Worm (Caenorhabditis elegans) whole organism, young adult: ENCODE measurements around the gene srb-12.

ENCODE experiments used
- B0019.2 ChIP-seq: fragments of 200-800 bp; sonication (Bioruptor generic); conservative IDR thresholded peaks from 2 replicates; pipeline ENCODE4 v1.3.6; 2022; ENCODE audit warnings: missing genetic modification reagents, missing genetic modification characterization, missing compliant biosample characterization
- B0035.1 ChIP-seq: sonication (generic microtip); optimal IDR thresholded peaks from 2 replicates; lab custom pipeline; 2016; ENCODE audit warnings: missing genetic modification characterization, mild to moderate bottlenecking, missing compliant biosample characterization, missing genotype, missing genetic modification reagents
- B0336.3 ChIP-seq: fragments of 200-800 bp; sonication (Bioruptor generic); IDR thresholded peaks from 2 replicates; pipeline ENCODE4 v1.3.6; 2022; ENCODE audit warnings: missing genetic modification characterization, missing compliant biosample characterization
- C17E4.6 ChIP-seq: fragments of 200-800 bp; sonication (Bioruptor generic); IDR thresholded peaks from 2 replicates; pipeline ENCODE4 v1.3.6; 2022; ENCODE audit warnings: missing genetic modification reagents, missing genetic modification characterization, missing compliant biosample characterization
- D2030.7 ChIP-seq: fragments of 200-800 bp; sonication (Bioruptor generic); IDR thresholded peaks from 2 replicates; pipeline ENCODE4 v1.3.6; 2022; ENCODE audit warnings: missing genetic modification reagents, missing genetic modification characterization, missing compliant biosample characterization
- F10E7.11 ChIP-seq: sonication (generic microtip); optimal IDR thresholded peaks from 2 replicates; lab custom pipeline; 2017; ENCODE audit warnings: mild to moderate bottlenecking, missing genetic modification characterization, moderate library complexity, missing compliant biosample characterization
- F39B2.1 ChIP-seq: fragments of 200-800 bp; sonication (Bioruptor generic); IDR thresholded peaks from 2 replicates; pipeline ENCODE4 v1.3.6; 2022; ENCODE audit warnings: missing genetic modification reagents, missing genetic modification characterization, missing compliant biosample characterization
- F49E8.2 ChIP-seq: sonication (generic microtip); optimal IDR thresholded peaks from 3 replicates; lab custom pipeline; 2017; ENCODE audit warnings: missing genetic modification characterization, mild to moderate bottlenecking, missing compliant biosample characterization, antibody characterized with exemption, moderate library complexity; ENCODE audit not compliant: insufficient read depth
- T07F8.4 ChIP-seq: sonication (generic microtip); optimal IDR thresholded peaks from 2 replicates; lab custom pipeline; 2016; ENCODE audit warnings: mild to moderate bottlenecking, missing genetic modification characterization, moderate library complexity, missing compliant biosample characterization
- Y67H2A.10 ChIP-seq: fragments of 200-800 bp; sonication (Bioruptor generic); conservative IDR thresholded peaks from 2 replicates; pipeline ENCODE4 v1.3.6; 2022; ENCODE audit warnings: missing genetic modification reagents, missing genetic modification characterization, missing compliant biosample characterization
- Y95B8A.8 ChIP-seq: fragments of 200-800 bp; sonication (Bioruptor generic); IDR thresholded peaks from 2 replicates; pipeline ENCODE4 v1.3.6; 2022; ENCODE audit warnings: missing genetic modification reagents, missing genetic modification characterization, missing compliant biosample characterization
- ZK185.1 ChIP-seq: sonication (generic microtip); optimal IDR thresholded peaks from 2 replicates; lab custom pipeline; 2016; ENCODE audit warnings: mild to moderate bottlenecking, missing genetic modification characterization, missing compliant biosample characterization; ENCODE audit not compliant: poor library complexity, severe bottlenecking
- akir-1 ChIP-seq: fragments of 200-800 bp; sonication (Bioruptor generic); optimal IDR thresholded peaks from 2 replicates; lab custom pipeline; 2018; ENCODE audit warnings: mild to moderate bottlenecking, missing genetic modification characterization, moderate library complexity, missing compliant biosample characterization
- attf-3 ChIP-seq: fragments of 200-800 bp; sonication (Bioruptor generic); conservative IDR thresholded peaks from 2 replicates; pipeline ENCODE4 v1.3.6; 2022; ENCODE audit warnings: missing genetic modification reagents, missing genetic modification characterization, missing compliant biosample characterization
- attf-5 ChIP-seq: fragments of 200-800 bp; sonication (Bioruptor generic); optimal IDR thresholded peaks from 2 replicates; lab custom pipeline; 2018; ENCODE audit warnings: mild to moderate bottlenecking, missing genetic modification characterization, missing compliant biosample characterization
- cebp-1 ChIP-seq, 2 experiments: fragments of 200-800 bp in 1 of 2; sonication (Bioruptor generic) in 1 of 2; sonication (generic microtip) in 1 of 2; IDR thresholded peaks in 1 of 2; optimal IDR thresholded peaks in 1 of 2; 2 replicates each; pipeline versions ENCODE4 v1.3.6 to Lab custom; 2017 to 2022; ENCODE audit warnings: missing compliant biosample characterization in 2 of 2, missing genetic modification characterization in 2 of 2, mild to moderate bottlenecking in 1 of 2, missing genetic modification reagents in 1 of 2, moderate library complexity in 1 of 2
- cebp-2 ChIP-seq: fragments of 200-800 bp; sonication (Bioruptor generic); IDR thresholded peaks from 2 replicates; pipeline ENCODE4 v1.3.6; 2022; ENCODE audit warnings: missing genetic modification characterization, missing compliant biosample characterization
- dox-1 ChIP-seq: fragments of 200-800 bp; sonication (Bioruptor generic); IDR thresholded peaks from 2 replicates; pipeline ENCODE4 v1.3.6; 2022; ENCODE audit warnings: missing genetic modification reagents, missing genetic modification characterization, missing compliant biosample characterization
- egrh-3 ChIP-seq: fragments of 200-800 bp; sonication (Bioruptor generic); IDR thresholded peaks from 2 replicates; pipeline ENCODE4 v1.3.6; 2022; ENCODE audit warnings: missing genetic modification reagents, missing genetic modification characterization, missing compliant biosample characterization
- ekl-4 ChIP-seq: fragments of 200-800 bp; sonication (Bioruptor generic); IDR thresholded peaks from 2 replicates; pipeline ENCODE4 v1.3.6; 2022; ENCODE audit warnings: missing genetic modification reagents, missing genetic modification characterization, missing compliant biosample characterization
- fkh-3 ChIP-seq: sonication (generic microtip); optimal IDR thresholded peaks from 2 replicates; lab custom pipeline; 2016; ENCODE audit warnings: mild to moderate bottlenecking, missing genetic modification characterization, missing compliant biosample characterization
- gei-17 ChIP-seq: fragments of 200-800 bp; sonication (Bioruptor generic); optimal IDR thresholded peaks from 2 replicates; lab custom pipeline; 2018; ENCODE audit warnings: mild to moderate bottlenecking, missing genetic modification characterization, missing compliant biosample characterization
- hlh-12 ChIP-seq: sonication (generic microtip); optimal IDR thresholded peaks from 2 replicates; lab custom pipeline; 2016; ENCODE audit warnings: missing genetic modification characterization, missing compliant biosample characterization
- hmg-20 ChIP-seq: fragments of 200-800 bp; sonication (Bioruptor generic); IDR thresholded peaks from 2 replicates; pipeline ENCODE4 v1.3.6; 2022; ENCODE audit warnings: missing genetic modification reagents, missing genetic modification characterization, missing compliant biosample characterization
- hrde-1 ChIP-seq: sonication (generic microtip); optimal IDR thresholded peaks from 2 replicates; lab custom pipeline; 2016; ENCODE audit warnings: missing genetic modification characterization, mild to moderate bottlenecking, missing compliant biosample characterization, moderate library complexity, missing genotype, missing genetic modification reagents, borderline replicate concordance
- let-526 ChIP-seq: fragments of 200-800 bp; sonication (Bioruptor generic); IDR thresholded peaks from 2 replicates; pipeline ENCODE4 v1.3.6; 2022; ENCODE audit warnings: missing genetic modification reagents, missing genetic modification characterization, missing compliant biosample characterization
- lin-26 ChIP-seq: fragments of 200-800 bp; sonication (Bioruptor generic); IDR thresholded peaks from 2 replicates; pipeline ENCODE4 v1.3.6; 2022; ENCODE audit warnings: missing genetic modification reagents, missing genetic modification characterization, missing compliant biosample characterization
- lin-54 ChIP-seq: fragments of 200-800 bp; sonication (Bioruptor generic); optimal IDR thresholded peaks from 2 replicates; lab custom pipeline; 2018; ENCODE audit warnings: mild to moderate bottlenecking, missing genetic modification characterization, missing compliant biosample characterization
- lsl-1 ChIP-seq: fragments of 200-800 bp; sonication (Bioruptor generic); optimal IDR thresholded peaks from 2 replicates; lab custom pipeline; 2018; ENCODE audit warnings: mild to moderate bottlenecking, missing genetic modification characterization, moderate library complexity, missing compliant biosample characterization
- lsy-27 ChIP-seq: sonication (generic microtip); optimal IDR thresholded peaks from 2 replicates; lab custom pipeline; 2017; ENCODE audit warnings: missing genetic modification characterization, mild to moderate bottlenecking, missing compliant biosample characterization, antibody characterized with exemption, missing genotype, borderline replicate concordance; ENCODE audit not compliant: insufficient read depth
- madf-10 ChIP-seq: sonication (generic microtip); optimal IDR thresholded peaks from 2 replicates; lab custom pipeline; 2016; ENCODE audit warnings: mild to moderate bottlenecking, missing genetic modification characterization, missing compliant biosample characterization
- mxl-1 ChIP-seq: sonication (generic microtip); optimal IDR thresholded peaks from 2 replicates; lab custom pipeline; 2016; ENCODE audit warnings: missing genetic modification characterization, missing compliant biosample characterization
- nhr-179 ChIP-seq: sonication (generic microtip); optimal IDR thresholded peaks from 2 replicates; lab custom pipeline; 2016; ENCODE audit warnings: mild to moderate bottlenecking, missing genetic modification characterization, missing compliant biosample characterization
- nhr-90 ChIP-seq: sonication (generic microtip); optimal IDR thresholded peaks from 2 replicates; lab custom pipeline; 2016; ENCODE audit warnings: missing genotype, mild to moderate bottlenecking, missing genetic modification characterization, missing compliant biosample characterization
- rcor-1 ChIP-seq: fragments of 200-800 bp; sonication (Bioruptor generic); IDR thresholded peaks from 2 replicates; pipeline ENCODE4 v1.3.6; 2022; ENCODE audit warnings: missing genetic modification reagents, missing genetic modification characterization, missing compliant biosample characterization
- rec-8 ChIP-seq, 2 experiments: sonication (generic microtip); optimal IDR thresholded peaks; 2 replicates each; lab custom pipeline; 2016; ENCODE audit warnings: mild to moderate bottlenecking in 2 of 2, missing genetic modification characterization in 2 of 2, missing genetic modification reagents in 2 of 2, missing genotype in 2 of 2, missing biosample characterization in 1 of 2, missing compliant biosample characterization in 1 of 2, moderate library complexity in 1 of 2
- repo-1 ChIP-seq: sonication (generic microtip); optimal IDR thresholded peaks from 2 replicates; lab custom pipeline; 2017; ENCODE audit warnings: mild to moderate bottlenecking, missing genetic modification characterization, missing compliant biosample characterization
- snpc-1.1 ChIP-seq: sonication (generic microtip); optimal IDR thresholded peaks from 2 replicates; lab custom pipeline; 2017; ENCODE audit warnings: missing genetic modification characterization, mild to moderate bottlenecking, missing compliant biosample characterization, antibody characterized with exemption, moderate library complexity, missing genotype, missing genetic modification reagents; ENCODE audit not compliant: insufficient read depth
- somi-1 ChIP-seq: fragments of 200-800 bp; sonication (Bioruptor generic); optimal IDR thresholded peaks from 2 replicates; lab custom pipeline; 2018; ENCODE audit warnings: mild to moderate bottlenecking, missing genetic modification characterization, missing compliant biosample characterization
- sptf-2 ChIP-seq: fragments of 200-800 bp; sonication (Bioruptor generic); optimal IDR thresholded peaks from 2 replicates; lab custom pipeline; 2018; ENCODE audit warnings: mild to moderate bottlenecking, missing genetic modification characterization, missing compliant biosample characterization
- unc-130 ChIP-seq: sonication (generic microtip); optimal IDR thresholded peaks from 2 replicates; lab custom pipeline; 2016; ENCODE audit warnings: missing genetic modification reagents, missing genetic modification characterization, missing compliant biosample characterization
- unc-62 ChIP-seq: fragments of 150-350 bp; optimal IDR thresholded peaks from 2 replicates; lab custom pipeline; 2014; ENCODE audit warnings: missing biosample characterization, missing genetic modification reagents, missing genetic modification characterization
- zim-3 ChIP-seq: sonication (generic microtip); optimal IDR thresholded peaks from 2 replicates; lab custom pipeline; 2017; ENCODE audit warnings: mild to moderate bottlenecking, missing genetic modification characterization, moderate library complexity, missing compliant biosample characterization
- ztf-22 ChIP-seq: fragments of 200-800 bp; sonication (Bioruptor generic); optimal IDR thresholded peaks from 2 replicates; lab custom pipeline; 2018; ENCODE audit warnings: mild to moderate bottlenecking, missing genetic modification characterization, moderate library complexity, missing compliant biosample characterization
- ztf-26 ChIP-seq: sonication (generic microtip); optimal IDR thresholded peaks from 2 replicates; lab custom pipeline; 2017; ENCODE audit warnings: missing genetic modification characterization, missing compliant biosample characterization
- ztf-28 ChIP-seq: fragments of 200-800 bp; sonication (Bioruptor generic); IDR thresholded peaks from 2 replicates; pipeline ENCODE4 v1.3.6; 2022; ENCODE audit warnings: missing genetic modification reagents, missing genetic modification characterization, missing compliant biosample characterization
- ztf-3 ChIP-seq: fragments of 200-800 bp; sonication (Bioruptor generic); optimal IDR thresholded peaks from 2 replicates; lab custom pipeline; 2018; ENCODE audit warnings: mild to moderate bottlenecking, missing genetic modification characterization, missing compliant biosample characterization

The srb-12 gene

DNA sequence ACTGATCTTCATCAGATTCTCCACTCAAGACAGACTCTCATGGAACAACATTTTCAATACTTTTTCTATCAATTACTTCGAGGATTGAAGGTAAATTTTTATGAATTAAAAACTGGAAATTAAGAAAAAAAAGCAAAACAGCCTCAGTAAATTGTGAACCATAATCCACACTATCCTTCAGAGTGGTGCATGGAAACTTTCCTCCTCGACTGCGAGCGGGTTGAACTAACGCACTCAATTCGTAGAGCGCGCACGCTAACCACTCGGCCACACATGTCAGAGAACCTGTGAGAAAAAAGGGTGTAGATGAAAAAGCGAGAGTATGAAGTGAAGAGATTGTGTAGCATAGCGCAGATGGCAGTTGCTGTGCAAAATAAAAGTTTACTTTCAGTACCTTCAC is 49.4 kb downstream of the srb-12 start (continued):
- TF ChIP-seq ekl-4 (peak; percentile 89), ztf-22 (GFP tag; lab: Kevin White, UChicago) (no peak), C17E4.6 (GFP tag; lab: Robert Waterston, UW) (peak; percentile 63), let-526 (GFP tag; lab: Robert Waterston, UW) (peak; percentile 70), egrh-3 (GFP tag; lab: Robert Waterston, UW) (peak; percentile 56), madf-10 (tag; lab: Kevin White, UChicago) (peak; percentile 83), D2030.7 (GFP tag; lab: Robert Waterston, UW) (peak; percentile 80), nhr-90 (tag; lab: Kevin White, UChicago) (peak; percentile 97), F49E8.2 (tag; lab: Kevin White, UChicago) (peak; percentile 64), unc-62 (GFP tag; lab: Kevin White, UChicago) (no peak), Y67H2A.10 (GFP tag; lab: Robert Waterston, UW) (0 out of 2 replicates have a peak, but pooled peaks have one; percentile 8), attf-5 (GFP tag; lab: Kevin White, UChicago) (peak; percentile 77), lsy-27 (tag; lab: Kevin White, UChicago) (peak; percentile 60), ztf-26 (tag; lab: Kevin White, UChicago) (peak; percentile 86), dox-1 (peak; percentile 90; the same call in 1 of the 2 replicates), B0019.2 (GFP tag; lab: Robert Waterston, UW) (peak; percentile 37; the same call in 1 of the 2 replicates), Y95B8A.8 (GFP tag; lab: Robert Waterston, UW) (no peak), cebp-1 (GFP tag; IDR thresholded peaks at IDR 0.05; lab: Robert Waterston, UW) (no peak), cebp-1 (tag; optimal IDR thresholded peaks at IDR 0.05; lab: Kevin White, UChicago) (no peak), cebp-2 (GFP tag; lab: Robert Waterston, UW) (peak; percentile 94; the same call in 1 of the 2 replicates), hlh-12 (peak; percentile 78), snpc-1.1 (tag; lab: Kevin White, UChicago) (peak; percentile 70), ztf-28 (no peak), repo-1 (tag; lab: Kevin White, UChicago) (peak; percentile 79), mxl-1 (peak; percentile 95), ztf-3 (GFP tag; lab: Kevin White, UChicago) (no peak), F39B2.1 (GFP tag; lab: Robert Waterston, UW) (no peak), F10E7.11 (tag; lab: Kevin White, UChicago) (peak; percentile 79), B0035.1 (peak; percentile 27), sptf-2 (peak; percentile 75), gei-17 (GFP tag; lab: Kevin White, UChicago) (peak; percentile 18), fkh-3 (tag; lab: Kevin White, UChicago) (peak; percentile 85), rec-8 (tag; optimal IDR thresholded peaks at IDR 0.05; lab: Kevin White, UChicago) (peak; percentile 91 to 94), somi-1 (GFP tag; lab: Kevin White, UChicago) (peak; percentile 87), T07F8.4 (tag; lab: Kevin White, UChicago) (peak; percentile 73), hmg-20 (peak; percentile 64), ZK185.1 (tag; lab: Kevin White, UChicago) (peak; percentile 94), unc-130 (GFP tag; lab: Kevin White, UChicago) (peak; percentile 71), nhr-179 (tag; lab: Kevin White, UChicago) (peak; percentile 75), B0336.3 (GFP tag; lab: Robert Waterston, UW) (peak; percentile 86), attf-3 (GFP tag; lab: Robert Waterston, UW) (peak; percentile 52), akir-1 (GFP tag; lab: Kevin White, UChicago) (peak; percentile 83), rcor-1 (GFP tag; lab: Robert Waterston, UW) (peak; percentile 82), lsl-1 (GFP tag; lab: Kevin White, UChicago) (peak; percentile 57), zim-3 (tag; lab: Kevin White, UChicago) (peak; percentile 93), lin-54 (GFP tag; lab: Kevin White, UChicago) (peak; percentile 77), hrde-1 (tag; lab: Kevin White, UChicago) (peak; percentile 90), lin-26 (GFP tag; lab: Robert Waterston, UW) (peak; percentile 96)
